Worm (Caenorhabditis elegans) whole organism, L4/young adult: ENCODE results near the gene C23G10.11.

Experiments used
- W03F9.2 ChIP-seq: fragments of 150-350 bp; optimal IDR thresholded peaks from 2 replicates; lab custom pipeline; 2014; ENCODE audit warnings: missing biosample characterization, missing genetic modification characterization
- dao-5 ChIP-seq: sonication (generic microtip); optimal IDR thresholded peaks from 2 replicates; lab custom pipeline; 2016; ENCODE audit warnings: missing genotype, missing genetic modification characterization, moderate library complexity, missing compliant biosample characterization

- TF ChIP-seq dao-5 (tag; lab: Kevin White, UChicago) (no peak), W03F9.2 (tag; lab: Kevin White, UChicago) (no peak)
These were observed at the start of gene C23G10.11 for ce11 chrIII:6215476-6215875.
